Worm (Caenorhabditis elegans) whole organism, L4 larva: ENCODE data around the gene dpf-2.

ENCODE experiments used
- egl-43 ChIP-seq: fragments of 200-800 bp; sonication (Bioruptor generic); IDR thresholded peaks from 2 replicates; pipeline ENCODE4 v1.3.6; 2022; ENCODE audit warnings: missing genetic modification reagents, missing genetic modification characterization, missing compliant biosample characterization
- fos-1 ChIP-seq: fragments of 150-350 bp; optimal IDR thresholded peaks from 2 replicates; lab custom pipeline; 2014; ENCODE audit warnings: missing biosample characterization, missing genetic modification characterization
- unc-62 ChIP-seq, 3 experiments: fragments of 150-350 bp in 1 of 3; sonication (generic microtip); optimal IDR thresholded peaks in 2 of 3; peaks in 1 of 3; 1 replicate in 1 of 3; 2 replicates in 2 of 3; lab custom pipeline; 2014 to 2017; ENCODE audit warnings: missing biosample characterization in 3 of 3, missing genetic modification characterization in 3 of 3, missing genetic modification reagents in 3 of 3, missing genotype in 1 of 3

DNA sequence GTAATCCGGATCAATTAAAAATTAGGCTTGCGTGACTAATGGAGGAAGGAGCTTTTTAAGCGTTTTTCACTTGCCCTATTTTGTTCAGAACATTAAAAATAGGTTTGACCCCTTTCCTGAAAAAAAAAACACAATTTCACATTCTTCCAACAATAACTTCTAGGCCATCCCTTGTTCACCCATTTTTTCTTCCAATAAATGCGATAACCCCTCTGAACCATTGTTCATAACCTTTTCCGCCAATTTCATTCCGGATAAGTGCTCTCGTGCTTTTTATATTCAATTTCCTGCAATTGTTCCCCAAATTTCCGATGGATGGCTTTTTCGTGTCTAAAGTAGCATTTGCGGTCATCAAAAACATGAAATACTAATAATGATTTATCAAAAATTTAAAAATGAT is 16.2 kb upstream of the dpf-2 start:
- no peak for TF ChIP-seq fos-1
- TF ChIP-seq egl-43 (GFP tag; lab: Robert Waterston, UW), result peak; percentile 39; the same call in 1 of the 2 replicates
- peak in 1 of 2 experiments; percentile 39 for TF ChIP-seq unc-62 (GFP tag; optimal IDR thresholded peaks at IDR 0.05 in 1 of 2; lab: Kevin White, UChicago)
- TF ChIP-seq unc-62 (tag; optimal IDR thresholded peaks at IDR 0.05; lab: Kevin White, UChicago), result no peak
